Worm (Caenorhabditis elegans): Measurements from ENCODE around the gene pitr-5.

- TF ChIP-seq him-1 (tag; optimal IDR thresholded peaks at IDR 0.05) (no peak), W03F9.2 (tag; optimal IDR thresholded peaks at IDR 0.05) (no peak)
These were observed 30.2 kb downstream of the pitr-5 start, which contains the start of gene soap-1 for ce11 chrV:7214802-7215201.

Measured in whole organism, L4/young adult.